Worm (Caenorhabditis elegans) whole organism, L4/young adult: ENCODE results near the gene mlcd-1.

ENCODE experiments used
- W03F9.2 ChIP-seq: fragments of 150-350 bp; optimal IDR thresholded peaks from 2 replicates; lab custom pipeline; 2014; ENCODE audit warnings: missing biosample characterization, missing genetic modification characterization
- dao-5 ChIP-seq: sonication (generic microtip); optimal IDR thresholded peaks from 2 replicates; lab custom pipeline; 2016; ENCODE audit warnings: missing genotype, missing genetic modification characterization, moderate library complexity, missing compliant biosample characterization
- him-1 ChIP-seq: sonication (generic microtip); optimal IDR thresholded peaks from 2 replicates; lab custom pipeline; 2016; ENCODE audit warnings: missing genotype, missing genetic modification reagents, missing genetic modification characterization, missing compliant biosample characterization

DNA sequence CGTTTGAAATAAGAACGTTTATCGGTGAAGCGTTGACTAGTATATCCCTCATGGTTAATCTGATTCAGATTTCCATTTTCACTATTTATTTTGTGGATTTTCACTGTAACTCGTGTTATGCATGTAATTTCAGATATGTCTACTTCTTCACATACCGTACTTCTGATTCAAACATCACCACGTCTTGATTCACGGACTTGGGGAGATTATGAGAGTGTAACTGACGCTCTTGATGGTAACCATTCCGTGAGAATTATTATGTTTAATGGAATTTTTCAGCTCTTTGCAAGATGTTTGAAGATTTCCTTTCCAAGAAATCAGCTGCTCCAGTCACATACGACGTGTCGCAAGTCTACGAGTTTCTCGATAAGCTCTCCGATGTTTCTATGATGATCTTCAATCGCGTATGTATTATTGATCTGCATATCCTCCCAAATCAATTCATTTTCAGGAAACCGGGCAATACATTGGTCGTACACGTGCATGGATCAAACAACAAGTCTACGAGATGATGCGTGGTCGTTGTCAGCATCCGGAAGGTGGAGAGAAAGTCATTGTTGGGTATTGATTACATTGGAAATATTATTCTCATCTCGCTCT, 25.3 kb upstream of the mlcd-1 start, which contains the start of gene erh-2:
- no peak for TF ChIP-seq W03F9.2 (tag; lab: Kevin White, UChicago)
- TF ChIP-seq him-1 (tag; lab: Kevin White, UChicago) = no peak
- TF ChIP-seq dao-5 (tag; lab: Kevin White, UChicago) = no peak
